Worm (Caenorhabditis elegans) whole organism, mixed stage, embryonic: ENCODE measurements around the gene F10A3.11.

Experiments used
- M03D4.4 ChIP-seq: sonication (generic microtip); optimal IDR thresholded peaks from 2 replicates; lab custom pipeline; 2017; ENCODE audit warnings: mild to moderate bottlenecking, missing genetic modification characterization, missing compliant biosample characterization
- bed-3 ChIP-seq: fragments of 200-800 bp; sonication (Bioruptor generic); optimal IDR thresholded peaks from 3 replicates; lab custom pipeline; 2018; ENCODE audit warnings: mild to moderate bottlenecking, missing genetic modification characterization, moderate library complexity, missing compliant biosample characterization
- blmp-1 ChIP-seq: fragments of 150-350 bp; optimal IDR thresholded peaks from 2 replicates; lab custom pipeline; 2014; ENCODE audit warnings: missing biosample characterization, missing genetic modification characterization
- ceh-39 ChIP-seq: fragments of 150-350 bp; optimal IDR thresholded peaks from 2 replicates; lab custom pipeline; 2014; ENCODE audit warnings: missing biosample characterization, missing genetic modification characterization
- ceh-43 ChIP-seq: fragments of 200-800 bp; sonication (Bioruptor generic); optimal IDR thresholded peaks from 2 replicates; lab custom pipeline; 2018; ENCODE audit warnings: mild to moderate bottlenecking, missing genetic modification characterization, moderate library complexity, missing compliant biosample characterization
- ceh-83 ChIP-seq: fragments of 200-800 bp; sonication (Bioruptor generic); optimal IDR thresholded peaks from 2 replicates; lab custom pipeline; 2018; ENCODE audit warnings: mild to moderate bottlenecking, missing genetic modification characterization, missing compliant biosample characterization
- drap-1 ChIP-seq: fragments of 200-800 bp; sonication (Bioruptor generic); optimal IDR thresholded peaks from 3 replicates; lab custom pipeline; 2018; ENCODE audit warnings: mild to moderate bottlenecking, missing genetic modification characterization, missing compliant biosample characterization
- elt-1 ChIP-seq: sonication (generic microtip); optimal IDR thresholded peaks from 2 replicates; lab custom pipeline; 2017; ENCODE audit warnings: missing genetic modification characterization, mild to moderate bottlenecking, missing compliant biosample characterization, antibody characterized with exemption, moderate library complexity, borderline replicate concordance; ENCODE audit not compliant: insufficient read depth
- elt-3 ChIP-seq: fragments of 150-350 bp; optimal IDR thresholded peaks from 2 replicates; lab custom pipeline; 2014; ENCODE audit warnings: missing biosample characterization, missing genetic modification characterization
- flh-1 ChIP-seq: fragments of 200-800 bp; sonication (Bioruptor generic); optimal IDR thresholded peaks from 2 replicates; lab custom pipeline; 2018; ENCODE audit warnings: mild to moderate bottlenecking, missing genetic modification characterization, moderate library complexity, missing compliant biosample characterization
- ham-2 ChIP-seq: fragments of 200-800 bp; sonication (Bioruptor generic); optimal IDR thresholded peaks from 2 replicates; lab custom pipeline; 2018; ENCODE audit warnings: mild to moderate bottlenecking, missing genetic modification characterization, missing compliant biosample characterization
- hlh-1 ChIP-seq: fragments of 150-350 bp; optimal IDR thresholded peaks from 2 replicates; lab custom pipeline; 2014; ENCODE audit warnings: missing biosample characterization, missing genetic modification reagents, missing genetic modification characterization
- lin-13 ChIP-seq: fragments of 150-350 bp; optimal IDR thresholded peaks from 2 replicates; lab custom pipeline; 2014; ENCODE audit warnings: missing biosample characterization, missing genetic modification characterization
- lin-32 ChIP-seq: fragments of 200-800 bp; sonication (Bioruptor generic); optimal IDR thresholded peaks from 2 replicates; lab custom pipeline; 2018; ENCODE audit warnings: mild to moderate bottlenecking, missing genetic modification characterization, missing compliant biosample characterization
- lsy-2 ChIP-seq: fragments of 150-350 bp; optimal IDR thresholded peaks from 2 replicates; lab custom pipeline; 2014; ENCODE audit warnings: missing biosample characterization, missing genetic modification characterization
- mab-5 ChIP-seq: fragments of 150-350 bp; optimal IDR thresholded peaks from 2 replicates; lab custom pipeline; 2014; ENCODE audit warnings: missing biosample characterization, missing genetic modification characterization
- mep-1 ChIP-seq: fragments of 150-350 bp; optimal IDR thresholded peaks from 2 replicates; lab custom pipeline; 2017; ENCODE audit warnings: missing biosample characterization, missing genetic modification reagents, missing genetic modification characterization, inconsistent platforms
- mls-2 ChIP-seq: sonication (generic microtip); optimal IDR thresholded peaks from 2 replicates; lab custom pipeline; 2016; ENCODE audit warnings: mild to moderate bottlenecking, missing genetic modification characterization, moderate library complexity, missing compliant biosample characterization
- nhr-2 ChIP-seq: fragments of 150-350 bp; optimal IDR thresholded peaks from 2 replicates; lab custom pipeline; 2014; ENCODE audit warnings: missing biosample characterization, missing genetic modification characterization
- nhr-237 ChIP-seq: fragments of 150-350 bp; optimal IDR thresholded peaks from 2 replicates; lab custom pipeline; 2014; ENCODE audit warnings: missing biosample characterization, missing genetic modification characterization
- nhr-28 ChIP-seq: fragments of 150-350 bp; optimal IDR thresholded peaks from 2 replicates; lab custom pipeline; 2014; ENCODE audit warnings: missing biosample characterization, missing genetic modification characterization
- nhr-76 ChIP-seq: sonication (generic microtip); optimal IDR thresholded peaks from 2 replicates; lab custom pipeline; 2017; ENCODE audit warnings: missing biosample characterization, missing genetic modification characterization
- pha-4 ChIP-seq: fragments of 150-350 bp; optimal IDR thresholded peaks from 2 replicates; lab custom pipeline; 2018; ENCODE audit warnings: missing biosample characterization, missing genetic modification reagents, missing genetic modification characterization
- sem-2 ChIP-seq: fragments of 200-800 bp; sonication (Bioruptor generic); optimal IDR thresholded peaks from 2 replicates; lab custom pipeline; 2018; ENCODE audit warnings: mild to moderate bottlenecking, missing genetic modification characterization, missing compliant biosample characterization
- snpc-4 ChIP-seq: fragments of 150-350 bp; optimal IDR thresholded peaks from 2 replicates; lab custom pipeline; 2014; ENCODE audit warnings: missing biosample characterization, missing genetic modification characterization
- sptf-1 ChIP-seq: sonication (generic microtip); optimal IDR thresholded peaks from 2 replicates; lab custom pipeline; 2017; ENCODE audit warnings: mild to moderate bottlenecking, missing genetic modification characterization, moderate library complexity, missing compliant biosample characterization
- tbx-8 ChIP-seq: fragments of 200-800 bp; sonication (Bioruptor generic); optimal IDR thresholded peaks from 2 replicates; lab custom pipeline; 2018; ENCODE audit warnings: mild to moderate bottlenecking, missing genetic modification characterization, moderate library complexity, missing compliant biosample characterization
- unc-120 ChIP-seq: sonication (generic microtip); optimal IDR thresholded peaks from 2 replicates; lab custom pipeline; 2017; ENCODE audit warnings: missing genetic modification characterization, missing compliant biosample characterization; ENCODE audit not compliant: poor library complexity, severe bottlenecking
- unc-39 ChIP-seq: fragments of 150-350 bp; optimal IDR thresholded peaks from 2 replicates; lab custom pipeline; 2014; ENCODE audit warnings: missing biosample characterization, missing genetic modification characterization
- unc-62 ChIP-seq: fragments of 150-350 bp; optimal IDR thresholded peaks from 2 replicates; lab custom pipeline; 2014; ENCODE audit warnings: missing biosample characterization, missing genetic modification reagents, missing genetic modification characterization
- zip-8 ChIP-seq: fragments of 150-350 bp; optimal IDR thresholded peaks from 2 replicates; lab custom pipeline; 2014; ENCODE audit warnings: missing biosample characterization, missing genetic modification characterization
- ztf-11 ChIP-seq: fragments of 150-350 bp; optimal IDR thresholded peaks from 2 replicates; lab custom pipeline; 2014; ENCODE audit warnings: missing biosample characterization, missing genetic modification characterization

The F10A3.11 gene

DNA sequence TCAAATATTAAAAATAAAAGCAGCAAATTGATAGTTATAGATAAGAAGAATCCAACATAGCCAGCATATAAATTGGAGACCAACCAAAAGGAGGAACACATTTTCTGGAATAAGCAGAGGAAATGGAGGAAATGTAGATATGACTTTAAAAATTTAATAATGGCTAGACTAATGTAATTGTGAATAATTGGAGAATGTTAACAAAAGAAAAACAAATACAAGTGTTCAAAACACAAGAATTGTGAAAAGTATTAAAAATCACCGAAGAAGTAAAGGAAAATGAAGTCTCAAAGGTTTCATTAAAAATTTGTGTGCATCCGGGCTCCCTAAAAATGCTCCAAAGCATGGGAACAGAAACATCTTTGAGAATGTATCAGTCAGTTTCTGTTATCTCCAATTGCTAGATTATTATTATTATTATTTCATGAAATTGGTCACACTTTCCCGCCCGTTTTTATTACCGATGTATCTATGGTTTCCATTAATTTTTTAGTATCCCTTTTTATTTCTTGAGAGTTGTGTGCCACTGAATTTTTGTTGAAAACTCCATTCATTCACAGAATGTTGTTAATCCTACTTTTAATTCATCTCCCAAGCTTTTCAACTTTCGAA lies at the start of gene F10A3.11, which contains the start of gene str-109:
TSS of gene F10A3.11 (plus strand) at position 562 of the 612 bp plus-strand sequence.
TSS of gene str-109 (minus strand) at position 101 of the 612 bp plus-strand sequence.
- no peak for TF ChIP-seq flh-1 (GFP tag; lab: Kevin White, UChicago)
- no peak for TF ChIP-seq hlh-1 (tag; lab: Kevin White, UChicago)
- TF ChIP-seq lsy-2: no peak
- TF ChIP-seq mls-2 (tag; lab: Kevin White, UChicago): no peak
- TF ChIP-seq ham-2: no peak
- TF ChIP-seq lin-32: no peak
- TF ChIP-seq drap-1: no peak
- no peak for TF ChIP-seq ceh-83 (GFP tag; lab: Kevin White, UChicago)
- TF ChIP-seq zip-8: no peak
- TF ChIP-seq pha-4 (tag; lab: Kevin White, UChicago): no peak
- TF ChIP-seq unc-39 (tag; lab: Kevin White, UChicago): no peak
- no peak for TF ChIP-seq unc-62 (GFP tag; lab: Kevin White, UChicago)
- no peak for TF ChIP-seq nhr-237 (tag; lab: Kevin White, UChicago)
- TF ChIP-seq nhr-2 (tag; lab: Kevin White, UChicago): no peak
- TF ChIP-seq mab-5 (tag; lab: Kevin White, UChicago): no peak
- TF ChIP-seq M03D4.4 (tag; lab: Kevin White, UChicago): no peak
- no peak for TF ChIP-seq mep-1 (tag; lab: Kevin White, UChicago)

DNA sequence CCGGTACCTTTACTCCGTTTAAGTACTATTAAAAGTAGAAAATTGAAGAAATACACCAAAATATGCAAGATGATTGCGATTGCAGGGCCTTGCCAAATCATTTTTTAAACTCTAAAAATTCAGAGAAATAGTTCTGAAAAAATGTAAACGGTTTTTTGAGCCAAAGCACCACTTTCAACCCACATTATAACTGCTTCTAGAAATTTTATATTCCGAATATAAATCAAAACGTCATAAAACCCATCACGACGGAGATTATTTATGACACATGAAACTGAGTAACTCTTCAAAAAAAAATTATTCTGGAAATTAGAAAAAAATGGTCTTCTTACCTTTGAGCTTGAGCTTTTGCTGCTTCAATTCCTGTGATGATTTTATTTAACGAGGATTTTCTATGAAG lies 48.2 kb upstream of the F10A3.11 start, which contains the start of gene srxa-16:
TSS of gene srxa-16 (minus strand) at position 101 of the 400 bp plus-strand sequence.
- no peak for TF ChIP-seq drap-1
- TF ChIP-seq nhr-76 (tag; lab: Kevin White, UChicago): no peak
- no peak for TF ChIP-seq ztf-11
- TF ChIP-seq nhr-2 (tag; lab: Kevin White, UChicago): no peak
- no peak for TF ChIP-seq elt-1 (tag; lab: Kevin White, UChicago)
- TF ChIP-seq zip-8: no peak
- TF ChIP-seq sem-2 (GFP tag; lab: Kevin White, UChicago): no peak
- no peak for TF ChIP-seq lin-13
- no peak for TF ChIP-seq mls-2 (tag; lab: Kevin White, UChicago)
- TF ChIP-seq nhr-237 (tag; lab: Kevin White, UChicago): no peak
- TF ChIP-seq ceh-43 (GFP tag; lab: Kevin White, UChicago): no peak
- no peak for TF ChIP-seq unc-62 (GFP tag; lab: Kevin White, UChicago)

DNA sequence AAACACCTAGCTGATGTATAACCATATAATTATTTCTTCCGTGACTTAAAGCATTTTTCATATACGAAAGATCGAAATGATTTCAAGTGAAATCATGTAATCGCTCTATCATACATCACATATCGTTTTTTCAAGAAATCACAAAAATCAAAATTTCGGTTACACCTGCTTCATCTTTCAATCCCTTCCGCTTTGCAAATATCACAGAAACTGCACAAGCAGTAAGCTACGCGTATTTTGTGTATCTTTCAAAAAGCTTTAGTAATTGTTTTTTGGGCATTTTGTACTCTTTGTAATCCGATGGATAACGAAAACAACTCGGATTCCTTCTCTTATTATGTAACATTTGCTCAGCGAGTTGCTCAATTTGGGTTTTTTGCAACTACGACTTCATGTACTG lies 47.1 kb upstream of the F10A3.11 start, which contains the start of gene str-25:
TSS of gene str-25 (plus strand) at position 301 of the 400 bp plus-strand sequence.
- TF ChIP-seq zip-8: no peak
- no peak for TF ChIP-seq blmp-1
- no peak for TF ChIP-seq M03D4.4 (tag; lab: Kevin White, UChicago)
- no peak for TF ChIP-seq mep-1 (tag; lab: Kevin White, UChicago)
- no peak for TF ChIP-seq elt-1 (tag; lab: Kevin White, UChicago)
- no peak for TF ChIP-seq ztf-11
- no peak for TF ChIP-seq bed-3 (GFP tag; lab: Kevin White, UChicago)
- TF ChIP-seq mls-2 (tag; lab: Kevin White, UChicago): no peak
- no peak for TF ChIP-seq unc-39 (tag; lab: Kevin White, UChicago)
- no peak for TF ChIP-seq unc-62 (GFP tag; lab: Kevin White, UChicago)
- TF ChIP-seq ceh-83 (GFP tag; lab: Kevin White, UChicago): no peak
- TF ChIP-seq snpc-4: no peak
- TF ChIP-seq hlh-1 (tag; lab: Kevin White, UChicago): no peak
- TF ChIP-seq nhr-237 (tag; lab: Kevin White, UChicago): no peak
- no peak for TF ChIP-seq lsy-2
- no peak for TF ChIP-seq ceh-43 (GFP tag; lab: Kevin White, UChicago)
- no peak for TF ChIP-seq lin-32
- TF ChIP-seq nhr-28 (tag; lab: Kevin White, UChicago): no peak

DNA sequence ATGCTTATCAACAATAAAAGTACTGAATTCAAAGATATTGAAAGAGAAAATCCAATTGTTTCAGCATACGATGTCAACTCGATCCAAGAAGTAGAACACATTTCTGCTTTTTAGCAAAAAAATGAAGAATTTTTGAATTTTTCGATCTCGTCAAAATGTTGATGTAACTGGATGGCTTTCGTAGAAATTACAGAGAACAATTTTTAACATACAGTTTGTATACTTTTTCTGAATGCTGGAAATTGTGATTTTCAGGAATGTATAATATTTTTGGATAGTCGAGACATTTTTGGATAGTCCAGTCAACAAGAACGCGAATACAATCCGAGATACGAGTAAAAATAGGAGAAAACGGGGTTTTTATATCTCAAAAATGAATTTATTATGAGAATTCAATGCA lies 43.9 kb upstream of the F10A3.11 start, which contains the start of gene str-103:
TSS of gene str-103 (minus strand) at position 101 of the 400 bp plus-strand sequence.
- TF ChIP-seq nhr-2 (tag; lab: Kevin White, UChicago) (no peak), ceh-39 (tag; lab: Kevin White, UChicago) (no peak), flh-1 (GFP tag; lab: Kevin White, UChicago) (no peak), snpc-4 (no peak), drap-1 (no peak), tbx-8 (GFP tag; lab: Kevin White, UChicago) (no peak), mep-1 (tag; lab: Kevin White, UChicago) (no peak), unc-120 (no peak), sptf-1 (no peak), unc-62 (GFP tag; lab: Kevin White, UChicago) (no peak), nhr-237 (tag; lab: Kevin White, UChicago) (no peak), M03D4.4 (tag; lab: Kevin White, UChicago) (no peak), elt-3 (no peak), zip-8 (no peak)
